Fruit fly (Drosophila melanogaster) whole organism, adult: ENCODE data around the gene CG32551.
A peak's percentile ranks its signal among the peaks of the same experiment; 100 is the strongest.

Source experiments
- CG11617 ChIP-seq: fragments of 200-800 bp; sonication (Bioruptor generic); optimal IDR thresholded peaks from 2 replicates; lab custom pipeline; 2017; ENCODE audit warnings: mild to moderate bottlenecking, missing biosample characterization, missing genetic modification reagents, missing genetic modification characterization
- CG14711 ChIP-seq: fragments of 200-800 bp; sonication (Bioruptor generic); optimal IDR thresholded peaks from 2 replicates; lab custom pipeline; 2018; ENCODE audit warnings: missing biosample characterization, mild to moderate bottlenecking, missing genetic modification characterization, moderate library complexity
- CG1620 ChIP-seq: fragments of 200-800 bp; sonication (Bioruptor generic); optimal IDR thresholded peaks from 2 replicates; lab custom pipeline; 2016; ENCODE audit warnings: missing biosample characterization, missing genetic modification characterization
- CG33017 ChIP-seq: fragments of 200-800 bp; sonication (Bioruptor generic); optimal IDR thresholded peaks from 2 replicates; lab custom pipeline; 2018; ENCODE audit warnings: missing biosample characterization, mild to moderate bottlenecking, missing genetic modification characterization, moderate library complexity
- CG5204 ChIP-seq: fragments of 200-800 bp; sonication (Bioruptor generic); optimal IDR thresholded peaks from 2 replicates; lab custom pipeline; 2016; ENCODE audit warnings: missing biosample characterization, missing genetic modification characterization
- CG7045 ChIP-seq: fragments of 200-800 bp; sonication (Bioruptor generic); optimal IDR thresholded peaks from 2 replicates; lab custom pipeline; 2017; ENCODE audit warnings: missing biosample characterization, mild to moderate bottlenecking, missing genetic modification characterization
- CG7101 ChIP-seq: fragments of 200-800 bp; sonication (Bioruptor generic); optimal IDR thresholded peaks from 2 replicates; lab custom pipeline; 2018; ENCODE audit warnings: missing biosample characterization, mild to moderate bottlenecking, missing genetic modification characterization, moderate library complexity
- Clk ChIP-seq: fragments of 200-800 bp; sonication (Bioruptor generic); optimal IDR thresholded peaks from 2 replicates; lab custom pipeline; 2017; ENCODE audit warnings: missing biosample characterization, missing genetic modification characterization
- Crg-1 ChIP-seq: fragments of 200-800 bp; sonication (Bioruptor generic); optimal IDR thresholded peaks from 2 replicates; lab custom pipeline; 2016; ENCODE audit warnings: missing biosample characterization, missing genetic modification characterization
- Hr96 ChIP-seq: fragments of 200-800 bp; sonication (Bioruptor generic); optimal IDR thresholded peaks from 2 replicates; lab custom pipeline; 2016; ENCODE audit warnings: missing biosample characterization, missing genetic modification characterization
- Mnt ChIP-seq: fragments of 200-800 bp; sonication (Bioruptor generic); optimal IDR thresholded peaks from 2 replicates; lab custom pipeline; 2016; ENCODE audit warnings: missing biosample characterization, mild to moderate bottlenecking, missing genetic modification characterization
- bab1 ChIP-seq: fragments of 200-800 bp; sonication (Bioruptor generic); optimal IDR thresholded peaks from 3 replicates; lab custom pipeline; 2019; ENCODE audit warnings: missing biosample characterization, mild to moderate bottlenecking, missing genetic modification characterization, moderate library complexity
- cic ChIP-seq: fragments of 200-800 bp; sonication (Bioruptor generic); optimal IDR thresholded peaks from 2 replicates; lab custom pipeline; 2017; ENCODE audit warnings: missing biosample characterization, mild to moderate bottlenecking, missing genetic modification characterization, moderate library complexity
- cnc ChIP-seq, 2 experiments: fragments of >200 bp; optimal IDR thresholded peaks; 2 replicates each; lab custom pipeline; 2017
- kay ChIP-seq: fragments of 200-800 bp; sonication (Bioruptor generic); peaks from one replicate; lab custom pipeline; 2016; ENCODE audit warnings: missing biosample characterization, missing genetic modification characterization, borderline replicate concordance
- ovo ChIP-seq: fragments of 200-800 bp; sonication (Bioruptor generic); optimal IDR thresholded peaks from 2 replicates; lab custom pipeline; 2016; ENCODE audit warnings: missing biosample characterization, missing genetic modification characterization
- pad ChIP-seq: fragments of 200-800 bp; sonication (Bioruptor generic); optimal IDR thresholded peaks from 3 replicates; lab custom pipeline; 2017; ENCODE audit warnings: missing biosample characterization, missing genetic modification characterization, mild to moderate bottlenecking, moderate library complexity, missing genetic modification reagents
- tj ChIP-seq: fragments of 200-800 bp; sonication (Bioruptor generic); optimal IDR thresholded peaks from 3 replicates; lab custom pipeline; 2017; ENCODE audit warnings: missing biosample characterization, mild to moderate bottlenecking, missing genetic modification characterization, moderate library complexity
- toe ChIP-seq: fragments of 200-800 bp; sonication (Bioruptor generic); optimal IDR thresholded peaks from 2 replicates; lab custom pipeline; 2016; ENCODE audit warnings: missing biosample characterization, missing genetic modification characterization

The CG32551 gene

DNA sequence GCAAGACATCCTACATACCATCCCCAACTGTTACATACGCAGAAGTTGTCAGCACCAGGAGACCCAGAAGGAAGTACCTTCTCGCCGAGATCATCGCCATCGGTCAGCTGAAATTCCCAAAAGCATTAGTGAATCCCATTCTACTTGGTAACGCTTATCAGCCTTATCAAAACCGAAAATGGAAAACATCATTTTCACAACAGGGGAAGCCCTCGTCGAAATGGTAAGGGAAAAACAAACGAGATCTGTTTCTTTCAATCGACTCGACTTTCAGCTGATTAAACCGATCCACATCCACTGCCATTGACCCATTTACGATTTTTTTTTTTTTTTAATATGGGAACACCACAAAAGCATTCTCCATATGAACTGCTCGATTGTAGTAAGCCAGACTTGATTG is 43.9 kb downstream of the CG32551 start:
- TF ChIP-seq pad (GFP tag; lab: Kevin White, UChicago): no peak
- TF ChIP-seq kay (GFP tag; lab: Kevin White, UChicago): no peak
- no peak for TF ChIP-seq Crg-1 (GFP tag; lab: Kevin White, UChicago)
- no peak for TF ChIP-seq Mnt
- TF ChIP-seq cnc (optimal IDR thresholded peaks at IDR 0.05; lab: Kevin White, UChicago): no peak
- no peak for TF ChIP-seq CG33017 (tag; lab: Kevin White, UChicago)
- no peak for TF ChIP-seq toe (GFP tag; lab: Kevin White, UChicago)
- TF ChIP-seq Clk (GFP tag; lab: Kevin White, UChicago): no peak

DNA sequence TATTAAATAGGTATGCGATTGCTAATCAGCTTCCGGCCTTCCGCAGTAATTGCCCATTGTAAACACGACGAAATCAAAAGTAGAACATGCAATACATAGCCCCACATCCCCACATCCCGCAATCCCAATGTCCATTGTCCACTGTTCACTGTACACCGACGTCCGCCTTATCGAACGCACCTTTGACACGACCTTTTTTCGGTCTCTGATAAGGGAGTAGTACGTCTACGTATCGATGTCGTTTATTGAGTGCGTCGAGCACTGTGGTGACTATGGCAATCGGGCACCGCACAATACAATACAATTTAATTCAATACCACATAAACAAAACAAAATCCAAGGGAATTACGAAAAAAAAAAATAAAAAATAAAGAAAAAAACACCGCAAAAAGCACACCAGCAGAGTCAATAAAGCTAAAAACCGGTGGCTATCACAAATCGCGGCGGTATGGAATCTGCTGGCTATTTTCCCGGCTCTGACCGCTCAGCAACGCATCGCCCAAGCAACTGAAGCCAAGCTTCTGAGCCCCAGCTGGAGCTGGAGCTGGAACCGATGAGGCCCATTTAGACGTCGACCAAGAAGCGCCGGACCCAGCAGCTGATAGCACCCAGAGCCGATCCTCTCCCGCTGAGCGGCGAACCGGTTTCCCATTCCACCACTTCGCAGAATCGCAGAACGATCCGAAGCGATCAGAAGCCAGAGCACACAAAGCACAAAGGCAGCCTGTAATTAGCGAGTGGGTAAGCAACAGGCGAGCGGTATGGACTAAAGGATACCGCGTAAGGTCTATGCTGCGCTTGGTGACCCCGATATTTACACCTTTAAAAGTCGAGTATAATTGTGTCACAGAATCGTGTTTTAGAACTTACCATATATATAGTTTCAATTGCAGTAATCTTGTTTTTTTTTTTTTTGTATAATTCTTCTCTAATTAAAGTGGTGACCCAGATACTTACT is 44.9 kb downstream of the CG32551 start, which contains the start of gene Hayan:
Hayan (minus strand) TSS at position 512 of the 958 bp plus-strand sequence.
- TF ChIP-seq pad (GFP tag; lab: Kevin White, UChicago): no peak
- no peak for TF ChIP-seq CG7101 (tag; lab: Kevin White, UChicago)
- TF ChIP-seq CG1620: no peak
- TF ChIP-seq cnc (optimal IDR thresholded peaks at IDR 0.05; lab: Kevin White, UChicago): no peak
- TF ChIP-seq cic (GFP tag; lab: Kevin White, UChicago): no peak
- no peak for TF ChIP-seq CG7045 (GFP tag; lab: Kevin White, UChicago)
- no peak for TF ChIP-seq Mnt
- TF ChIP-seq tj: no peak
- no peak for TF ChIP-seq CG11617
- TF ChIP-seq CG33017 (tag; lab: Kevin White, UChicago): no peak

DNA sequence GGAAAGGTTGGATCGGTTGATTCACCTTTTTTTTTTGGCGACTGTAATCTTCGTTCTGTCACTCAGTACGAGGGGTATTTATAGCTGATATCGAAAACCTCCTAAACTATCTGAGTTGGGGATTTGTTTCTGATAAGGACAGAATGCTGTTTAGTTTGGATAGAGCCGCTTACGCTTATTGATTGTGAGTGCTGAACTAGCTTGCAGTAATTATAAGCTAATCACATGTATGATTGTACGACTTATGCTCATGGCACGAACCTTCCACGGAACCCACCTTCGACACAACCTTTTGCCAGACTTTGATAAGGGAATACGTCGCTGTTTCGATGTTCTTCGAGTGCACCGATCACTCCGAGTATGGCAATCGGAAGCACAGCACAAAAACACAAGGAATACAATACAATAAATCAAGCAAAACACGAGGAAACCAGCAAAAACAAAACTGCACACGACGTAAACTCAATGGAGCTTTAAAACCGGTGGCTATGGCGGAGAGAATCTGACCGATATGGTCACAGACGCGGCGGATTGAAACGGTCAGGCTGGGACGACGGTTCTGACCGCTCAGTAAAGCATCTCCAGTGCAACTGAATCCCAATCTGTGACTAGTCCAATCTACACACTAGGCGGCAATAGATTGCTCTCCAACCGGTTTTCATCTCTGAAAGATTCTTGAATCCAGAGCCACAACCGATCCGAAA is 47.8 kb downstream of the CG32551 start, which contains the start of gene psh:
psh (minus strand) TSS at position 566 of the 704 bp plus-strand sequence.
- TF ChIP-seq tj: no peak
- TF ChIP-seq CG5204 (GFP tag; lab: Kevin White, UChicago): no peak
- TF ChIP-seq CG33017 (tag; lab: Kevin White, UChicago): no peak
- no peak for TF ChIP-seq toe (GFP tag; lab: Kevin White, UChicago)
- peak; percentile 20 for TF ChIP-seq Mnt
- no peak for TF ChIP-seq pad (GFP tag; lab: Kevin White, UChicago)
- no peak for TF ChIP-seq kay (GFP tag; lab: Kevin White, UChicago)
- no peak for TF ChIP-seq bab1
- no peak for TF ChIP-seq ovo
- peak; percentile 42 for TF ChIP-seq cic (GFP tag; lab: Kevin White, UChicago)
- TF ChIP-seq Hr96 (GFP tag; lab: Kevin White, UChicago): no peak
- no peak for TF ChIP-seq CG7045 (GFP tag; lab: Kevin White, UChicago)
- no peak for TF ChIP-seq Clk (GFP tag; lab: Kevin White, UChicago)
- no peak for TF ChIP-seq cnc (optimal IDR thresholded peaks at IDR 0.05; lab: Kevin White, UChicago)
- TF ChIP-seq CG14711 (tag; lab: Kevin White, UChicago): no peak
- TF ChIP-seq CG1620: no peak
